Fruit fly (Drosophila melanogaster): Measurements from ENCODE around the gene CG33648.

dm6 chr2L:14574852-14575251 is 50.7 kb downstream of the CG33648 start:
- TF ChIP-seq twi (tag; optimal IDR thresholded peaks at IDR 0.05) (no peak), crol (GFP tag; IDR thresholded peaks at IDR 0.05) (no peak), Adf1 (GFP tag; IDR thresholded peaks at IDR 0.05) (no peak), CG13424 (tag; optimal IDR thresholded peaks at IDR 0.05) (no peak), Poxn (GFP tag; IDR thresholded peaks at IDR 0.05) (no peak), CG32767 (GFP tag; IDR thresholded peaks at IDR 0.05) (no peak), CG3838 (GFP tag; optimal IDR thresholded peaks at IDR 0.05) (no peak), CG10565 (GFP tag; optimal IDR thresholded peaks at IDR 0.05) (no peak), dan (GFP tag; IDR thresholded peaks at IDR 0.05) (no peak), stc (GFP tag; IDR thresholded peaks at IDR 0.05) (no peak), ttk (GFP tag; IDR thresholded peaks at IDR 0.05) (no peak), CG32532 (GFP tag; IDR thresholded peaks at IDR 0.05) (no peak)

Data from whole organism, embryonic.